Worm (Caenorhabditis elegans) whole organism, midembryonic: Measurements from ENCODE around the gene T12D8.10.

Experiments
- T22C8.4 ChIP-seq: fragments of 200-800 bp; sonication (Bioruptor generic); IDR thresholded peaks from 2 replicates; pipeline ENCODE4 v1.3.6; 2022; ENCODE audit warnings: missing genetic modification characterization, missing compliant biosample characterization
- cog-1 ChIP-seq: sonication (generic microtip); optimal IDR thresholded peaks from 2 replicates; lab custom pipeline; 2016; ENCODE audit warnings: missing genetic modification characterization, missing compliant biosample characterization
- flt-1 ChIP-seq: fragments of 200-800 bp; sonication (Bioruptor generic); IDR thresholded peaks from 2 replicates; pipeline ENCODE4 v1.3.6; 2022; ENCODE audit warnings: missing genetic modification characterization, missing compliant biosample characterization
- klf-2 ChIP-seq: fragments of 200-800 bp; sonication (Bioruptor generic); conservative IDR thresholded peaks from 2 replicates; pipeline ENCODE4 v1.3.6; 2022; ENCODE audit warnings: missing genetic modification reagents, missing genetic modification characterization, missing compliant biosample characterization
- med-1 ChIP-seq: sonication (generic microtip); optimal IDR thresholded peaks from 2 replicates; lab custom pipeline; 2017; ENCODE audit warnings: missing genetic modification characterization, mild to moderate bottlenecking, missing compliant biosample characterization, antibody characterized with exemption, missing genetic modification reagents; ENCODE audit not compliant: insufficient read depth
- ref-1 ChIP-seq: fragments of 200-800 bp; sonication (Bioruptor generic); conservative IDR thresholded peaks from 2 replicates; pipeline ENCODE4 v1.3.6; 2022; ENCODE audit warnings: missing genetic modification reagents, missing genetic modification characterization, missing compliant biosample characterization
- tab-1 ChIP-seq: fragments of 200-800 bp; sonication (Bioruptor generic); IDR thresholded peaks from 2 replicates; pipeline ENCODE4 v1.3.6; 2022; ENCODE audit warnings: missing genetic modification characterization, missing compliant biosample characterization
- ztf-23 ChIP-seq: fragments of 200-800 bp; sonication (Bioruptor generic); IDR thresholded peaks from 2 replicates; pipeline ENCODE4 v1.3.6; 2022; ENCODE audit warnings: missing genetic modification reagents, missing genetic modification characterization, missing compliant biosample characterization
- ztf-29 ChIP-seq: fragments of 200-800 bp; sonication (Bioruptor generic); IDR thresholded peaks from 2 replicates; pipeline ENCODE4 v1.3.6; 2022; ENCODE audit warnings: missing genetic modification reagents, missing genetic modification characterization, missing compliant biosample characterization

ce11 chrIII:13687211-13687610, 45.1 kb upstream of the T12D8.10 start, which contains the start of gene cul-2:
- TF ChIP-seq flt-1 (GFP tag; lab: Robert Waterston, UW): no peak
- no peak for TF ChIP-seq ztf-29 (GFP tag; lab: Robert Waterston, UW)
- no peak for TF ChIP-seq tab-1 (GFP tag; lab: Robert Waterston, UW)
- TF ChIP-seq T22C8.4 (GFP tag; lab: Robert Waterston, UW): no peak
- no peak for TF ChIP-seq klf-2 (GFP tag; lab: Robert Waterston, UW)
- TF ChIP-seq med-1 (GFP tag; lab: Kevin White, UChicago): no peak
- no peak for TF ChIP-seq cog-1
- TF ChIP-seq ref-1 (GFP tag; lab: Robert Waterston, UW): no peak
- TF ChIP-seq ztf-23 (GFP tag; lab: Robert Waterston, UW): no peak
